In the genomic region with DNA sequence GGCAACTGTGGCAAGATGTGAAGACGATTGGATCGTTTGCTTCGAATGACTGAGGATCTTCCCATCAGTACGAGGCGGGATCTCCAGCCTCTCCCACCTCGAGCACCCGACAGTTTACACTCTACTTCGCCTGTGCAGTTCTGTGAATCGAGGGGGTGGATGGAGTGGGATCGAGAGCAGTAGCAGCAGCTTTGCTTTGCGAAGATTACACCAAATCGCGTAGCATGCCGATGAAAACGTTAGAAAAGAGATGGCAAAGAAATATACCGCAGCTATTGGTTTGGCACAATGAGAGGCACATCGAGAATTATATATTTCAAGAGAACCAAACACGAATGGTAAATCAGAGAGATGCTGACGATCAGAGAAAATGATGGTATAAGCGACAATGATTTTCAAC, we compare ENCODE assay signal across 1 worm cellular context.
A peak's percentile ranks its signal among the peaks of the same experiment; 100 is the strongest.
TF ChIP-seq lines count a peak whose summit lies in the region.

A gene (minus strand): TSS at position 51 of the 400 bp plus-strand sequence.

TF ChIP-seq in whole organism, L1 larva, 84 proteins besides CTCF, POLR2A, EP300 and RAD21 (continued from another document):
- TF ChIP-seq dsc-1 (tag; optimal IDR thresholded peaks at IDR 0.05; lab: Kevin White, UChicago) = peak; percentile 55
- TF ChIP-seq hlh-17 (GFP tag; optimal IDR thresholded peaks at IDR 0.05; lab: Kevin White, UChicago; ENCODE audit: borderline replicate concordance) = no peak
- peak in 1 of 3 experiments; percentile 1 for TF ChIP-seq ceh-82 (tag; optimal IDR thresholded peaks at IDR 0.05; lab: Kevin White, UChicago)
- TF ChIP-seq unc-62 (GFP tag; optimal IDR thresholded peaks at IDR 0.05; lab: Kevin White, UChicago) = no peak
- no peak for TF ChIP-seq C04F5.9 (tag; optimal IDR thresholded peaks at IDR 0.05; lab: Kevin White, UChicago)
- peak; percentile 13 for TF ChIP-seq swsn-7 (tag; optimal IDR thresholded peaks at IDR 0.05; lab: Kevin White, UChicago)
- TF ChIP-seq ceh-8 (GFP tag; optimal IDR thresholded peaks at IDR 0.05; lab: Kevin White, UChicago) = no peak
- TF ChIP-seq mdl-1 (tag; optimal IDR thresholded peaks at IDR 0.05; lab: Kevin White, UChicago) = peak in 1 of 2 experiments; percentile 28
- peak in 1 of 2 experiments; percentile 12 for TF ChIP-seq lsy-2 (tag; optimal IDR thresholded peaks at IDR 0.05; lab: Kevin White, UChicago)
- no peak for TF ChIP-seq ama-1 (optimal IDR thresholded peaks at IDR 0.05; lab: Kevin White, UChicago)
- TF ChIP-seq tbx-2 (tag; optimal IDR thresholded peaks at IDR 0.05; lab: Kevin White, UChicago) = no peak
